Fruit fly (Drosophila melanogaster) whole organism: ENCODE results near the gene sNPF.

Source experiments
- CG8478 ChIP-seq: fragments of >200 bp; optimal IDR thresholded peaks from 2 replicates; lab custom pipeline; 2018; ENCODE audit warnings: inconsistent platforms
- Dll ChIP-seq: fragments of >200 bp; optimal IDR thresholded peaks from 2 replicates; lab custom pipeline; 2017
- pan ChIP-seq: fragments of >200 bp; optimal IDR thresholded peaks from 2 replicates; lab custom pipeline; 2017
- psq ChIP-seq: fragments of >200 bp; optimal IDR thresholded peaks from 2 replicates; lab custom pipeline; 2017
- usp ChIP-seq: fragments of >200 bp; optimal IDR thresholded peaks from 2 replicates; lab custom pipeline; 2017; ENCODE audit warnings: missing biosample characterization, missing genetic modification characterization, mixed read lengths

- no peak for TF ChIP-seq Dll (lab: Kevin White, UChicago)
- TF ChIP-seq psq (lab: Kevin White, UChicago), result no peak
- TF ChIP-seq usp (GFP tag; lab: Kevin White, UChicago), result no peak
- no peak for TF ChIP-seq pan
- no peak for TF ChIP-seq CG8478 (lab: Kevin White, UChicago)
These were observed 47.6 kb downstream of the sNPF start, which contains the start of the genes pr and neb for dm6 chr2L:20075234-20075803.
